Worm (Caenorhabditis elegans): ENCODE data around the gene srw-120.

ce11 chrV:3044837-3045236, 48.8 kb upstream of the srw-120 start, which contains the start of gene F59D6.1:
- TF ChIP-seq K02D7.2 (tag; optimal IDR thresholded peaks at IDR 0.05) (no peak), ceh-6 (GFP tag; optimal IDR thresholded peaks at IDR 0.05) (no peak)
